Worm (Caenorhabditis elegans) whole organism, L3 larva: Measurements from ENCODE around the gene srv-25.

Source experiments
- ama-1 ChIP-seq: fragments of 150-350 bp; optimal IDR thresholded peaks from 2 replicates; lab custom pipeline; 2018
- elt-1 ChIP-seq: fragments of 150-350 bp; optimal IDR thresholded peaks from 2 replicates; lab custom pipeline; 2014; ENCODE audit warnings: missing biosample characterization, missing genetic modification characterization
- elt-3 ChIP-seq, 3 experiments: fragments of 150-350 bp in 1 of 3; sonication (generic microtip) in 2 of 3; optimal IDR thresholded peaks; 2 replicates in 2 of 3; 4 replicates in 1 of 3; lab custom pipeline; 2014 to 2017; ENCODE audit warnings: missing biosample characterization in 3 of 3, missing genetic modification characterization in 3 of 3
- fkh-10 ChIP-seq: sonication (generic microtip); optimal IDR thresholded peaks from 2 replicates; lab custom pipeline; 2017; ENCODE audit warnings: missing biosample characterization, missing genetic modification reagents, missing genetic modification characterization
- fos-1 ChIP-seq: fragments of 150-350 bp; optimal IDR thresholded peaks from 2 replicates; lab custom pipeline; 2014; ENCODE audit warnings: missing biosample characterization, missing genetic modification characterization
- nhr-11 ChIP-seq: fragments of 150-350 bp; optimal IDR thresholded peaks from 2 replicates; lab custom pipeline; 2014; ENCODE audit warnings: missing biosample characterization, missing genetic modification characterization
- nhr-23 ChIP-seq: fragments of 150-350 bp; optimal IDR thresholded peaks from 2 replicates; lab custom pipeline; 2014; ENCODE audit warnings: missing biosample characterization, missing genetic modification reagents, missing genetic modification characterization
- nhr-237 ChIP-seq: fragments of 150-350 bp; optimal IDR thresholded peaks from 2 replicates; lab custom pipeline; 2014; ENCODE audit warnings: missing biosample characterization, missing genetic modification characterization
- nhr-76 ChIP-seq: fragments of 150-350 bp; sonication (generic microtip); optimal IDR thresholded peaks from 5 replicates; lab custom pipeline; 2014; ENCODE audit warnings: missing biosample characterization, missing genetic modification characterization
- nhr-77 ChIP-seq: fragments of 150-350 bp; optimal IDR thresholded peaks from 2 replicates; lab custom pipeline; 2014; ENCODE audit warnings: missing biosample characterization, missing genetic modification characterization
- skn-1 ChIP-seq: fragments of 150-350 bp; optimal IDR thresholded peaks from 2 replicates; lab custom pipeline; 2014; ENCODE audit warnings: missing biosample characterization, missing genetic modification characterization

- TF ChIP-seq ama-1 (lab: Kevin White, UChicago), result no peak
- TF ChIP-seq nhr-11 (tag; lab: Kevin White, UChicago), result no peak
- TF ChIP-seq fkh-10 (GFP tag; lab: Kevin White, UChicago), result no peak
- no peak for TF ChIP-seq nhr-23 (tag; lab: Kevin White, UChicago)
- no peak for TF ChIP-seq elt-1 (tag; lab: Kevin White, UChicago)
- TF ChIP-seq fos-1 (tag; lab: Kevin White, UChicago), result no peak
- no peak for TF ChIP-seq skn-1
- TF ChIP-seq nhr-237, result no peak
- TF ChIP-seq elt-3 (tag; optimal IDR thresholded peaks at IDR 0.05; lab: Kevin White, UChicago), result no peak
- TF ChIP-seq nhr-76 (tag; lab: Kevin White, UChicago), result no peak
- TF ChIP-seq nhr-77, result no peak
Measured at ce11 chrIV:6329339-6329738, 25.8 kb upstream of the srv-25 start, which contains the start of gene seu-1.
